Fruit fly (Drosophila melanogaster): ENCODE measurements around the gene scramb1.

DNA sequence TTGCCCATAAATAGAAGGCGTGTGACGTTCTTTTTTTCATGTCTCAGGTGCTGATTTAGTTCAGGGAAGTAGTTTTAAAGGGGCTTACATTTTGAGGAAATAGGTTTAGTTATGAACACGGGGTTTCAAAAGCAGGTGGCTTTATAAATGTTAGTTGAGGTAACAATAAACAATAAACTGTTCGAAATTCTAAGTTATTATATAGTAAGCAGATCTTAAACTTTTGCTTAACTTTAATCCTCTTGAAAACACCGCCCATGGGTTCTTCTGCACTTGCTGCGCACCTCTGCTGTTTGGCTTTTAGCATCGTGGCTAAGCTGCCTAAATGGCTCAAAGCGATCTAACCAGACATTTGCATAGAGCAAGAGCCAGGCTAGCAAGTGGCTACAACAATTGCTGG, 5.5 kb upstream of the scramb1 start:
- TF ChIP-seq CG11617 (GFP tag; optimal IDR thresholded peaks at IDR 0.05) (no peak), Crg-1 (GFP tag; optimal IDR thresholded peaks at IDR 0.05) (no peak), CG5204 (GFP tag; optimal IDR thresholded peaks at IDR 0.05) (no peak), CG33017 (tag; optimal IDR thresholded peaks at IDR 0.05) (no peak)

Measured in whole organism, adult.